Worm (Caenorhabditis elegans) whole organism, L2 larva: ENCODE measurements around the gene R07B1.5.

Experiments used
- alr-1 ChIP-seq: fragments of 150-350 bp; optimal IDR thresholded peaks from 2 replicates; lab custom pipeline; 2014; ENCODE audit warnings: missing biosample characterization, missing genetic modification characterization
- egl-27 ChIP-seq: sonication (generic microtip); optimal IDR thresholded peaks from 3 replicates; lab custom pipeline; 2017; ENCODE audit warnings: missing biosample characterization, missing genetic modification reagents, missing genetic modification characterization
- skn-1 ChIP-seq: sonication (generic microtip); optimal IDR thresholded peaks from 2 replicates; lab custom pipeline; 2017; ENCODE audit warnings: missing biosample characterization, missing genetic modification characterization

- TF ChIP-seq skn-1 (tag; lab: Kevin White, UChicago) (no peak), egl-27 (tag; lab: Kevin White, UChicago) (no peak), alr-1 (no peak)
These were observed 22.5 kb upstream of the R07B1.5 start for ce11 chrX:9840864-9841263.
